Worm (Caenorhabditis elegans): ENCODE results near the gene F45E1.2.
A peak's percentile ranks its signal among the peaks of the same experiment; 100 is the strongest.

The F45E1.2 gene

ce11 chrX:8026709-8027108 is 23.2 kb downstream of the F45E1.2 start:
- TF ChIP-seq aly-1 (tag; optimal IDR thresholded peaks at IDR 0.05) (no peak), scrt-1 (GFP tag; IDR thresholded peaks at IDR 0.05) (no peak), sea-1 (GFP tag; conservative IDR thresholded peaks at IDR 0.05) (no peak), B0310.2 (tag; optimal IDR thresholded peaks at IDR 0.05) (no peak), flt-1 (GFP tag; IDR thresholded peaks at IDR 0.05) (no peak)

- TF ChIP-seq hmbx-1 (tag; optimal IDR thresholded peaks at IDR 0.05) = no peak
These were observed 24.0 kb downstream of the F45E1.2 start for ce11 chrX:8027509-8027908.

- TF ChIP-seq sea-1 (GFP tag; conservative IDR thresholded peaks at IDR 0.05) = no peak
- TF ChIP-seq scrt-1 (GFP tag; IDR thresholded peaks at IDR 0.05) = no peak
- no peak for TF ChIP-seq aly-1 (tag; optimal IDR thresholded peaks at IDR 0.05)
- no peak for TF ChIP-seq ceh-13 (GFP tag; optimal IDR thresholded peaks at IDR 0.05)
- TF ChIP-seq F13C5.2 (tag; optimal IDR thresholded peaks at IDR 0.05) = peak; percentile 61
- TF ChIP-seq hmg-4 (GFP tag; optimal IDR thresholded peaks at IDR 0.05) = peak; percentile 28
These were observed 25.5 kb downstream of the F45E1.2 start, which contains the start of gene C34D10.1 for ce11 chrX:8029080-8029479. TSS of gene C34D10.1 (plus strand) at chrX:8029479.

- TF ChIP-seq tbx-37 (GFP tag; conservative IDR thresholded peaks at IDR 0.05) (no peak), pes-1 (GFP tag; IDR thresholded peaks at IDR 0.05) (no peak), ceh-13 (GFP tag; optimal IDR thresholded peaks at IDR 0.05) (no peak), aly-1 (tag; optimal IDR thresholded peaks at IDR 0.05) (no peak), tra-4 (tag; optimal IDR thresholded peaks at IDR 0.05) (no peak), hmbx-1 (tag; optimal IDR thresholded peaks at IDR 0.05) (no peak), tbx-11 (GFP tag; IDR thresholded peaks at IDR 0.05) (no peak), ama-1 (optimal IDR thresholded peaks at IDR 0.05) (no peak), hmg-4 (GFP tag; optimal IDR thresholded peaks at IDR 0.05) (no peak), B0310.2 (tag; optimal IDR thresholded peaks at IDR 0.05) (no peak), ets-7 (tag; optimal IDR thresholded peaks at IDR 0.05) (no peak), scrt-1 (GFP tag; IDR thresholded peaks at IDR 0.05) (no peak)
These were observed 26.5 kb downstream of the F45E1.2 start for ce11 chrX:8030032-8030431.

ce11 chrX:8036219-8036883 is 32.8 kb downstream of the F45E1.2 start:
- TF ChIP-seq hnd-1 (tag; optimal IDR thresholded peaks at IDR 0.05) (peak; percentile 22), tbx-37 (GFP tag; conservative IDR thresholded peaks at IDR 0.05) (no peak), ceh-36 (tag; optimal IDR thresholded peaks at IDR 0.05) (peak; percentile 52), hmbx-1 (tag; optimal IDR thresholded peaks at IDR 0.05) (no peak), pes-1 (GFP tag; IDR thresholded peaks at IDR 0.05) (peak; percentile 82), sea-1 (GFP tag; conservative IDR thresholded peaks at IDR 0.05) (peak; percentile 73), tra-4 (tag; optimal IDR thresholded peaks at IDR 0.05) (no peak), tbx-11 (GFP tag; IDR thresholded peaks at IDR 0.05) (peak; percentile 67), hmg-4 (GFP tag; optimal IDR thresholded peaks at IDR 0.05) (peak; percentile 78), ama-1 (optimal IDR thresholded peaks at IDR 0.05) (no peak), ceh-13 (GFP tag; optimal IDR thresholded peaks at IDR 0.05) (peak; percentile 48), ets-7 (tag; optimal IDR thresholded peaks at IDR 0.05) (no peak), aly-1 (tag; optimal IDR thresholded peaks at IDR 0.05) (peak; percentile 84), B0310.2 (tag; optimal IDR thresholded peaks at IDR 0.05) (peak; percentile 40), scrt-1 (GFP tag; IDR thresholded peaks at IDR 0.05) (peak; percentile 54; the same call in 1 of the 2 replicates), F13C5.2 (tag; optimal IDR thresholded peaks at IDR 0.05) (peak; percentile 81), flt-1 (GFP tag; IDR thresholded peaks at IDR 0.05) (peak; percentile 79)

- no peak for TF ChIP-seq F13C5.2 (tag; optimal IDR thresholded peaks at IDR 0.05)
- no peak for TF ChIP-seq ceh-13 (GFP tag; optimal IDR thresholded peaks at IDR 0.05)
- TF ChIP-seq ets-7 (tag; optimal IDR thresholded peaks at IDR 0.05) = no peak
- TF ChIP-seq flt-1 (GFP tag; IDR thresholded peaks at IDR 0.05) = no peak
- TF ChIP-seq B0310.2 (tag; optimal IDR thresholded peaks at IDR 0.05) = no peak
- TF ChIP-seq ceh-36 (tag; optimal IDR thresholded peaks at IDR 0.05) = no peak
- no peak for TF ChIP-seq hnd-1 (tag; optimal IDR thresholded peaks at IDR 0.05)
- no peak for TF ChIP-seq sea-1 (GFP tag; conservative IDR thresholded peaks at IDR 0.05)
- no peak for TF ChIP-seq tbx-11 (GFP tag; IDR thresholded peaks at IDR 0.05)
These were observed 33.8 kb downstream of the F45E1.2 start for ce11 chrX:8037365-8037764.

- TF ChIP-seq sea-1 (GFP tag; conservative IDR thresholded peaks at IDR 0.05) = no peak
- no peak for TF ChIP-seq scrt-1 (GFP tag; IDR thresholded peaks at IDR 0.05)
- no peak for TF ChIP-seq B0310.2 (tag; optimal IDR thresholded peaks at IDR 0.05)
- no peak for TF ChIP-seq flt-1 (GFP tag; IDR thresholded peaks at IDR 0.05)
- TF ChIP-seq hmbx-1 (tag; optimal IDR thresholded peaks at IDR 0.05) = no peak
These were observed 37.4 kb downstream of the F45E1.2 start, which contains the start of gene xol-1 for ce11 chrX:8040967-8041366. TSS of gene xol-1 (plus strand) at chrX:8041313.

ce11 chrX:8045152-8045551 is 41.6 kb downstream of the F45E1.2 start, which contains the start of gene C18A11.4:
TSS of gene C18A11.4 (plus strand) at chrX:8045518.
- TF ChIP-seq aly-1 (tag; optimal IDR thresholded peaks at IDR 0.05) (no peak), tra-4 (tag; optimal IDR thresholded peaks at IDR 0.05) (no peak)

ce11 chrX:8048637-8049036 is 45.1 kb downstream of the F45E1.2 start:
- TF ChIP-seq pes-1 (GFP tag; IDR thresholded peaks at IDR 0.05) = no peak
